Worm (Caenorhabditis elegans) whole organism, early embryonic: ENCODE results near the gene sfxn-2.

Source experiments
- aly-1 ChIP-seq: sonication (generic microtip); optimal IDR thresholded peaks from 2 replicates; lab custom pipeline; 2016; ENCODE audit warnings: missing genetic modification characterization, missing compliant biosample characterization
- ama-1 ChIP-seq: fragments of 150-350 bp; optimal IDR thresholded peaks from 2 replicates; lab custom pipeline; 2014

- no peak for TF ChIP-seq ama-1 (lab: Kevin White, UChicago)
- TF ChIP-seq aly-1 (tag; lab: Kevin White, UChicago): no peak
Measured at ce11 chrX:7915616-7916015, 42.5 kb downstream of the sfxn-2 start.
